Fruit fly (Drosophila melanogaster) whole organism, embryonic: ENCODE data around the gene CG15046.

Source experiments
- Abd-B ChIP-seq: fragments of 200-800 bp; sonication (Bioruptor generic); optimal IDR thresholded peaks from 2 replicates; lab custom pipeline; 2018; ENCODE audit warnings: missing biosample characterization, mild to moderate bottlenecking, missing genetic modification characterization, moderate library complexity
- B-H1 ChIP-seq: fragments of 200-800 bp; sonication (Bioruptor generic); IDR thresholded peaks from 3 replicates; pipeline ENCODE4 v1.3.6; 2022; ENCODE audit warnings: missing biosample characterization, missing genetic modification characterization
- B-H2 ChIP-seq: fragments of 200-800 bp; sonication (Bioruptor generic); optimal IDR thresholded peaks from 2 replicates; lab custom pipeline; 2018; ENCODE audit warnings: missing biosample characterization, mild to moderate bottlenecking, missing genetic modification characterization
- CG10267 ChIP-seq: fragments of 200-800 bp; sonication (Bioruptor generic); optimal IDR thresholded peaks from 2 replicates; lab custom pipeline; 2018; ENCODE audit warnings: missing biosample characterization, mild to moderate bottlenecking, missing genetic modification characterization, moderate library complexity
- CG10654 ChIP-seq: fragments of 200-800 bp; sonication (Bioruptor generic); optimal IDR thresholded peaks from 2 replicates; lab custom pipeline; 2016; ENCODE audit warnings: missing biosample characterization, missing genetic modification characterization
- CG10979 ChIP-seq: fragments of 200-800 bp; sonication (Bioruptor generic); optimal IDR thresholded peaks from 2 replicates; lab custom pipeline; 2018; ENCODE audit warnings: missing biosample characterization, mild to moderate bottlenecking, missing genetic modification characterization, moderate library complexity
- CG11504 ChIP-seq: fragments of 200-800 bp; sonication (Bioruptor generic); optimal IDR thresholded peaks from 3 replicates; lab custom pipeline; 2019; ENCODE audit warnings: missing biosample characterization, mild to moderate bottlenecking, missing genetic modification characterization, moderate library complexity
- CG12744 ChIP-seq: fragments of 200-800 bp; sonication (Bioruptor generic); optimal IDR thresholded peaks from 2 replicates; lab custom pipeline; 2016; ENCODE audit warnings: missing biosample characterization, missing genetic modification characterization
- CG14441 ChIP-seq: fragments of 200-800 bp; sonication (Bioruptor generic); IDR thresholded peaks from 2 replicates; pipeline ENCODE4 v1.3.6; 2022; ENCODE audit warnings: missing biosample characterization, missing genetic modification characterization
- CG14710 ChIP-seq: fragments of 200-800 bp; sonication (Bioruptor generic); optimal IDR thresholded peaks from 3 replicates; lab custom pipeline; 2019; ENCODE audit warnings: missing biosample characterization, mild to moderate bottlenecking, missing genetic modification characterization, moderate library complexity
- CG15073 ChIP-seq: fragments of 200-800 bp; sonication (Bioruptor generic); optimal IDR thresholded peaks from 2 replicates; lab custom pipeline; 2016; ENCODE audit warnings: missing biosample characterization, missing genetic modification characterization
- CG15269 ChIP-seq: fragments of 200-800 bp; sonication (Bioruptor generic); optimal IDR thresholded peaks from 2 replicates; lab custom pipeline; 2018; ENCODE audit warnings: missing biosample characterization, mild to moderate bottlenecking, missing genetic modification characterization, moderate library complexity
- CG17359 ChIP-seq: fragments of 200-800 bp; sonication (Bioruptor generic); optimal IDR thresholded peaks from 3 replicates; lab custom pipeline; 2018; ENCODE audit warnings: missing biosample characterization, mild to moderate bottlenecking, missing genetic modification characterization, moderate library complexity
- CG17802 ChIP-seq: fragments of 200-800 bp; sonication (Bioruptor generic); optimal IDR thresholded peaks from 2 replicates; lab custom pipeline; 2018; ENCODE audit warnings: missing biosample characterization, mild to moderate bottlenecking, missing genetic modification characterization, moderate library complexity
- CG1832 ChIP-seq: fragments of 200-800 bp; sonication (Bioruptor generic); optimal IDR thresholded peaks from 2 replicates; lab custom pipeline; 2017; ENCODE audit warnings: missing biosample characterization, mild to moderate bottlenecking, missing genetic modification characterization, inconsistent platforms
- CG2202 ChIP-seq: fragments of 200-800 bp; sonication (Bioruptor generic); optimal IDR thresholded peaks from 2 replicates; lab custom pipeline; 2018; ENCODE audit warnings: missing biosample characterization, mild to moderate bottlenecking, missing genetic modification characterization
- CG2712 ChIP-seq: fragments of 200-800 bp; optimal IDR thresholded peaks from 3 replicates; lab custom pipeline; 2019; ENCODE audit warnings: missing biosample characterization, mild to moderate bottlenecking, missing genetic modification characterization, moderate library complexity
- CG4282 ChIP-seq: fragments of 200-800 bp; sonication (Bioruptor generic); optimal IDR thresholded peaks from 2 replicates; lab custom pipeline; 2016; ENCODE audit warnings: missing biosample characterization, missing genetic modification characterization
- CG4404 ChIP-seq: fragments of 200-800 bp; sonication (Bioruptor generic); IDR thresholded peaks from 2 replicates; pipeline ENCODE4 v1.3.6; 2022; ENCODE audit warnings: missing biosample characterization, missing genetic modification characterization
- CG7839 ChIP-seq: fragments of 200-800 bp; sonication (Bioruptor generic); optimal IDR thresholded peaks from 3 replicates; lab custom pipeline; 2018; ENCODE audit warnings: missing biosample characterization, mild to moderate bottlenecking, missing genetic modification characterization, moderate library complexity
- CG8388 ChIP-seq: fragments of 200-800 bp; sonication (Bioruptor generic); optimal IDR thresholded peaks from 2 replicates; lab custom pipeline; 2019; ENCODE audit warnings: missing biosample characterization, mild to moderate bottlenecking, missing genetic modification characterization, moderate library complexity
- D ChIP-seq, 2 experiments: fragments of 200-800 bp in 1 of 2; fragments of >200 bp in 1 of 2; sonication (Bioruptor generic) in 1 of 2; optimal IDR thresholded peaks; 2 replicates in 1 of 2; 3 replicates in 1 of 2; lab custom pipeline; 2017; ENCODE audit warnings: mild to moderate bottlenecking in 1 of 2, missing biosample characterization in 1 of 2, missing genetic modification characterization in 1 of 2, missing genetic modification reagents in 1 of 2
- Dip2 ChIP-seq: fragments of 200-800 bp; sonication (Bioruptor generic); IDR thresholded peaks from 2 replicates; pipeline ENCODE4 v1.3.6; 2022; ENCODE audit warnings: missing biosample characterization, missing genetic modification characterization
- H15 ChIP-seq: fragments of 200-800 bp; sonication (Bioruptor generic); IDR thresholded peaks from 3 replicates; pipeline ENCODE4 v1.3.6; 2022; ENCODE audit warnings: missing biosample characterization, missing genetic modification characterization
- MBD-R2 ChIP-seq: fragments of 200-800 bp; sonication (Bioruptor generic); IDR thresholded peaks from 2 replicates; pipeline ENCODE4 v1.3.6; 2022; ENCODE audit warnings: missing biosample characterization, missing genetic modification characterization
- Ravus ChIP-seq: fragments of 200-800 bp; sonication (Bioruptor generic); IDR thresholded peaks from 2 replicates; pipeline ENCODE4 v1.3.6; 2022; ENCODE audit warnings: missing biosample characterization, missing genetic modification characterization
- YL-1 ChIP-seq: fragments of 200-800 bp; sonication (Bioruptor generic); optimal IDR thresholded peaks from 3 replicates; lab custom pipeline; 2017; ENCODE audit warnings: missing biosample characterization, mild to moderate bottlenecking, missing genetic modification characterization
- danr ChIP-seq: fragments of 200-800 bp; sonication (Bioruptor generic); IDR thresholded peaks from 2 replicates; pipeline ENCODE4 v1.3.6; 2022; ENCODE audit warnings: missing biosample characterization, missing genetic modification characterization
- dmrt11E ChIP-seq: fragments of 200-800 bp; sonication (Bioruptor generic); optimal IDR thresholded peaks from 3 replicates; lab custom pipeline; 2018; ENCODE audit warnings: missing biosample characterization, mild to moderate bottlenecking, missing genetic modification characterization, moderate library complexity
- ems ChIP-seq: fragments of 200-800 bp; sonication (Bioruptor generic); optimal IDR thresholded peaks from 3 replicates; lab custom pipeline; 2016; ENCODE audit warnings: missing biosample characterization, missing genetic modification characterization
- en ChIP-seq: fragments of 200-800 bp; sonication (Bioruptor generic); optimal IDR thresholded peaks from 2 replicates; lab custom pipeline; 2016; ENCODE audit warnings: missing biosample characterization, missing genetic modification characterization
- eve ChIP-seq, 2 experiments: fragments of >200 bp; optimal IDR thresholded peaks; 2 replicates each; lab custom pipeline; 2017; ENCODE audit warnings: missing biosample characterization in 2 of 2, missing genetic modification characterization in 2 of 2
- fd102C ChIP-seq: fragments of 200-800 bp; sonication (Bioruptor generic); optimal IDR thresholded peaks from 2 replicates; lab custom pipeline; 2018; ENCODE audit warnings: missing biosample characterization, mild to moderate bottlenecking, missing genetic modification characterization, moderate library complexity
- gfzf ChIP-seq: fragments of 200-800 bp; sonication (Bioruptor generic); optimal IDR thresholded peaks from 2 replicates; lab custom pipeline; 2016; ENCODE audit warnings: missing biosample characterization, mild to moderate bottlenecking, missing genetic modification characterization, moderate library complexity
- grau ChIP-seq: fragments of 200-800 bp; optimal IDR thresholded peaks from 3 replicates; lab custom pipeline; 2019; ENCODE audit warnings: missing biosample characterization, mild to moderate bottlenecking, missing genetic modification characterization, moderate library complexity
- gro ChIP-seq: fragments of 200-800 bp; sonication (Bioruptor generic); optimal IDR thresholded peaks from 2 replicates; lab custom pipeline; 2016; ENCODE audit warnings: missing biosample characterization, missing genetic modification characterization
- h ChIP-seq: fragments of >200 bp; optimal IDR thresholded peaks from 2 replicates; lab custom pipeline; 2017
- odd ChIP-seq: fragments of 200-800 bp; sonication (Bioruptor generic); optimal IDR thresholded peaks from 2 replicates; lab custom pipeline; 2017; ENCODE audit warnings: missing biosample characterization, mild to moderate bottlenecking, missing genetic modification characterization
- pb ChIP-seq: fragments of 200-800 bp; sonication (Bioruptor generic); optimal IDR thresholded peaks from 3 replicates; lab custom pipeline; 2016; ENCODE audit warnings: missing biosample characterization, missing genetic modification characterization
- psq ChIP-seq: fragments of 200-800 bp; sonication (Bioruptor generic); optimal IDR thresholded peaks from 2 replicates; lab custom pipeline; 2017; ENCODE audit warnings: missing biosample characterization, missing genetic modification characterization
- row ChIP-seq: fragments of 200-800 bp; sonication (Bioruptor generic); IDR thresholded peaks from 3 replicates; pipeline ENCODE4 v1.3.6; 2022; ENCODE audit warnings: missing biosample characterization, missing genetic modification characterization
- scrt ChIP-seq: fragments of 200-800 bp; sonication (Bioruptor generic); optimal IDR thresholded peaks from 2 replicates; lab custom pipeline; 2018; ENCODE audit warnings: missing biosample characterization, mild to moderate bottlenecking, missing genetic modification characterization, moderate library complexity
- sens-2 ChIP-seq: fragments of 200-800 bp; sonication (Bioruptor generic); IDR thresholded peaks from 2 replicates; pipeline ENCODE4 v1.3.6; 2022; ENCODE audit warnings: missing biosample characterization, missing genetic modification characterization
- shn ChIP-seq: fragments of 200-800 bp; sonication (Bioruptor generic); optimal IDR thresholded peaks from 3 replicates; lab custom pipeline; 2016; ENCODE audit warnings: missing biosample characterization, missing genetic modification characterization
- so ChIP-seq: fragments of 200-800 bp; sonication (Bioruptor generic); IDR thresholded peaks from 3 replicates; pipeline ENCODE4 v1.3.6; 2022; ENCODE audit warnings: missing biosample characterization, missing genetic modification characterization
- ssp ChIP-seq: fragments of 200-800 bp; sonication (Bioruptor generic); IDR thresholded peaks from 2 replicates; pipeline ENCODE4 v1.3.6; 2022; ENCODE audit warnings: missing biosample characterization, missing genetic modification characterization
- tna ChIP-seq: fragments of 200-800 bp; sonication (Bioruptor generic); IDR thresholded peaks from 2 replicates; pipeline ENCODE4 v1.3.6; 2022; ENCODE audit warnings: missing biosample characterization, missing genetic modification characterization; ENCODE audit not compliant: partially characterized antibody
- usp ChIP-seq: fragments of >200 bp; optimal IDR thresholded peaks from 2 replicates; lab custom pipeline; 2017; ENCODE audit warnings: missing biosample characterization, missing genetic modification characterization

Gene CG15046

DNA sequence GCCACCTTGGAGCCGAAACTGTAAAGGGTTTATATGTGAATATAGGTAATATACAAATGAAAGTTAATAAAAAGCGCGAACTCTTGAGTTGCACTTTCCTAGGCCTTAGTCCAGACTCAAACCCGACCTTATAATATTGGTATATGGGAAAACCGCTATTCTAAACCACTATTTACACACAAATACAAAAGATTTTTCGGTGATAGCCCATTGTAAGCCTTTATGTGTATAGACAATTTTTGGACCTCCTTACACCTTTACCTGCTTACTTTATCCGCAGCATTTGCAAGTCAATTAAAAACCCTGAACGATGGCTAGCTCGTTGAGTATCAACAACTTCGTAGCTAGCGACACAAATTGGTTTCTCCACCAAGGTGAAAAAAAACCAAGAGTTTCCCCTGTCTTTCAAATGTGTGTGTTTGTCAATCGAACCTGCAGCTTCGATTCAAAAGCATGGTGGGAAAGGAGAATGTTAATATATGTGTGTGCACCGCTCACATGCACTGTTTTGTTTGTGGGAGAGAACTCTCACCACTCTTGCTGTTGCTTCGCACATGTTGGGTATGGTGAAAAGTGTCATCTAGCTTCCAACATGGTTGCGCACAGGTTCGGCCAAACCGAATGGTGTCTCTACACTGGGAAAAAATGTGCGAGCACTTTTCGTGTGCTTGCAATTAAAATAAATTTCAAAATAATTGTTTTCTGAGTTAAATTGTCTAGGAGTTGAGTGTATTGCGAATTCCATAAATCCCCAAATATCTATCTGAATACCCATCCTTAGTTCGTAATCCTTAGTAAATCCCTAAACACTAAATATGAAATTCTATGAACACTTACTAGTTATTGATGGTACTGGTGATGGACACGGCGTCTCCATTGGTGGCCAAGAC lies 17.5 kb upstream of the CG15046 start (continued):
- TF ChIP-seq CG17359 (tag; lab: Kevin White, UChicago) (peak; percentile 85), en (peak; percentile 70), gro (GFP tag; lab: Kevin White, UChicago) (peak; percentile 79), CG10979 (tag; lab: Kevin White, UChicago) (peak; percentile 79), YL-1 (GFP tag; lab: Kevin White, UChicago) (no peak), CG2202 (tag; lab: Kevin White, UChicago) (peak; percentile 52), Abd-B (GFP tag; lab: Kevin White, UChicago) (peak; percentile 23), B-H1 (GFP tag; lab: Robert Waterston, UW) (peak; percentile 56; the same call in 2 of the 3 replicates), tna (GFP tag; lab: Robert Waterston, UW) (no peak), ems (peak; percentile 76), CG15073 (no peak), scrt (GFP tag; lab: Kevin White, UChicago) (peak; percentile 61), MBD-R2 (GFP tag; lab: Robert Waterston, UW) (peak; percentile 53; the same call in 1 of the 2 replicates), CG4404 (GFP tag; lab: Robert Waterston, UW) (no peak), danr (peak; percentile 10; the same call in 1 of the 2 replicates), eve (GFP tag; optimal IDR thresholded peaks at IDR 0.05; lab: Kevin White, UChicago) (no peak), so (peak; percentile 85), sens-2 (peak; percentile 80), CG17802 (tag; lab: Kevin White, UChicago) (peak; percentile 43), CG4282 (GFP tag; lab: Kevin White, UChicago) (peak; percentile 16), CG8388 (GFP tag; lab: Kevin White, UChicago) (peak; percentile 68), dmrt11E (tag; lab: Kevin White, UChicago) (peak; percentile 60), grau (tag; lab: Kevin White, UChicago) (peak; percentile 63), CG1832 (peak; percentile 4), D (optimal IDR thresholded peaks at IDR 0.05; lab: Kevin White, UChicago) (no peak), D (GFP tag; optimal IDR thresholded peaks at IDR 0.05; lab: Kevin White, UChicago) (peak; percentile 72), B-H2 (GFP tag; lab: Kevin White, UChicago) (no peak), CG12744 (GFP tag; lab: Kevin White, UChicago) (peak; percentile 70), fd102C (GFP tag; lab: Kevin White, UChicago) (no peak), H15 (GFP tag; lab: Robert Waterston, UW) (peak; percentile 58; the same call in 1 of the 3 replicates), CG7839 (tag; lab: Kevin White, UChicago) (peak; percentile 80), Ravus (peak; percentile 48; the same call in 1 of the 2 replicates), shn (peak; percentile 64), h (lab: Kevin White, UChicago) (no peak), odd (GFP tag; lab: Kevin White, UChicago) (peak; percentile 31), Dip2 (GFP tag; lab: Robert Waterston, UW) (no peak), gfzf (no peak), CG14441 (peak; percentile 84), CG10654 (GFP tag; lab: Kevin White, UChicago) (peak; percentile 81), ssp (GFP tag; lab: Robert Waterston, UW) (peak; percentile 46), CG2712 (peak; percentile 78), row (GFP tag; lab: Robert Waterston, UW) (peak; percentile 61; the same call in 2 of the 3 replicates), usp (GFP tag; lab: Kevin White, UChicago) (no peak), CG14710 (peak; percentile 64), CG11504 (peak; percentile 97), CG10267 (peak; percentile 72), psq (GFP tag; lab: Kevin White, UChicago) (peak; percentile 14), CG15269 (tag; lab: Kevin White, UChicago) (peak; percentile 65), pb (GFP tag; lab: Kevin White, UChicago) (peak; percentile 70)
